Fruit fly (Drosophila melanogaster): ENCODE measurements around the gene CG42692.

DNA sequence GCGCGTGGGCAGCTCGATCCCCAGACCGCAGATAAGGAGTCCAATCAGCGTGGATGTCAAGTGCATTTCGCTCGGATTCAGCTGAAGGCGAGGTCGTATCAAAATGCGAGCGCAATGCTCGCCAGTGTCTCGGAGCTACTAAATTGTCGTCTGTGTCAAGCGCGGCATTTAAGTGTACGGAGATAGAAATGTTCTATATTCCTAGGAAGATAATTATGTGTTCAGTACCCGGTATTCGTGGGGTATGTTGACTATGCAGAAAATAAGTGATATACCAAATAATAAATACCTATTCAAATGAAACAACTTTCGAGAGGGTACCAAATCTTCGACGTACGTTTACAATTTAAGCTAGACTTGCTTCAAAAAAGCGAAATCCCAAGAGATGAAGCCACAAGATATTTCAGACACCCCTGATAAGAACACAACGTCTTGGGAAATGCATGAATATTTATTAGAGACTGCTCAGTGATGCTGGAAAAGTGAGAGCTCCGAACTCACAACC is 40.0 kb upstream of the CG42692 start, which contains the start of gene NimB3:
- no peak for TF ChIP-seq CG8478 (optimal IDR thresholded peaks at IDR 0.05)
- TF ChIP-seq Dll (optimal IDR thresholded peaks at IDR 0.05), result no peak
- no peak for TF ChIP-seq usp (GFP tag; optimal IDR thresholded peaks at IDR 0.05)
- TF ChIP-seq pan (optimal IDR thresholded peaks at IDR 0.05), result no peak
- no peak for TF ChIP-seq EcR (GFP tag; optimal IDR thresholded peaks at IDR 0.05)
